Fruit fly (Drosophila melanogaster) whole organism, prepupa: Measurements from ENCODE around the gene CG10232.
A peak's percentile ranks its signal among the peaks of the same experiment; 100 is the strongest.

Experiments
- Blimp-1 ChIP-seq: fragments of 200-800 bp; sonication (Bioruptor generic); optimal IDR thresholded peaks from 3 replicates; lab custom pipeline; 2017; ENCODE audit warnings: missing biosample characterization, missing genetic modification characterization, mild to moderate bottlenecking, moderate library complexity, missing genetic modification reagents
- CG10631 ChIP-seq: fragments of 200-800 bp; sonication (Bioruptor generic); optimal IDR thresholded peaks from 2 replicates; lab custom pipeline; 2016; ENCODE audit warnings: missing biosample characterization, missing genetic modification characterization
- CG10669 ChIP-seq: fragments of 200-800 bp; sonication (Bioruptor generic); optimal IDR thresholded peaks from 3 replicates; lab custom pipeline; 2018; ENCODE audit warnings: missing biosample characterization, mild to moderate bottlenecking, missing genetic modification characterization, moderate library complexity
- CG11294 ChIP-seq: fragments of 200-800 bp; sonication (Bioruptor generic); IDR thresholded peaks from 2 replicates; pipeline ENCODE4 v1.3.6; 2022; ENCODE audit warnings: missing biosample characterization, missing genetic modification characterization
- CG11902 ChIP-seq: fragments of 200-800 bp; sonication (Bioruptor generic); optimal IDR thresholded peaks from 3 replicates; lab custom pipeline; 2016; ENCODE audit warnings: missing biosample characterization, missing genetic modification characterization
- CG15336 ChIP-seq: fragments of 200-800 bp; sonication (Bioruptor generic); IDR thresholded peaks from 2 replicates; pipeline ENCODE4 v1.3.6; 2022; ENCODE audit warnings: missing biosample characterization, missing genetic modification characterization
- CG3032 ChIP-seq: fragments of 200-800 bp; optimal IDR thresholded peaks from 2 replicates; lab custom pipeline; 2019; ENCODE audit warnings: missing biosample characterization, mild to moderate bottlenecking, missing genetic modification characterization, moderate library complexity
- CG31627 ChIP-seq: fragments of 200-800 bp; sonication (Bioruptor generic); optimal IDR thresholded peaks from 3 replicates; lab custom pipeline; 2016; ENCODE audit warnings: missing biosample characterization, missing genetic modification characterization
- CG32006 ChIP-seq: fragments of 200-800 bp; sonication (Bioruptor generic); optimal IDR thresholded peaks from 3 replicates; lab custom pipeline; 2017; ENCODE audit warnings: missing biosample characterization, mild to moderate bottlenecking, missing genetic modification characterization
- CG34406 ChIP-seq: fragments of 200-800 bp; sonication (Bioruptor generic); optimal IDR thresholded peaks from 3 replicates; lab custom pipeline; 2016; ENCODE audit warnings: missing biosample characterization, missing genetic modification characterization
- CG3919 ChIP-seq: fragments of 200-800 bp; sonication (Bioruptor generic); optimal IDR thresholded peaks from 3 replicates; lab custom pipeline; 2016; ENCODE audit warnings: missing biosample characterization, missing genetic modification characterization
- CG4318 ChIP-seq: fragments of 200-800 bp; sonication (Bioruptor generic); optimal IDR thresholded peaks from 3 replicates; lab custom pipeline; 2017; ENCODE audit warnings: missing biosample characterization, mild to moderate bottlenecking, missing genetic modification characterization
- CG6808 ChIP-seq: fragments of 200-800 bp; sonication (Bioruptor generic); optimal IDR thresholded peaks from 3 replicates; lab custom pipeline; 2017; ENCODE audit warnings: missing biosample characterization, missing genetic modification characterization, mild to moderate bottlenecking, moderate library complexity, missing genetic modification reagents
- CG6854 ChIP-seq: fragments of 200-800 bp; sonication (Bioruptor generic); optimal IDR thresholded peaks from 2 replicates; lab custom pipeline; 2017; ENCODE audit warnings: missing biosample characterization, mild to moderate bottlenecking, missing genetic modification characterization
- CG8119 ChIP-seq: fragments of 200-800 bp; sonication (Bioruptor generic); IDR thresholded peaks from 3 replicates; pipeline ENCODE4 v1.3.6; 2022; ENCODE audit warnings: missing biosample characterization, missing genetic modification characterization
- CG8319 ChIP-seq: fragments of 200-800 bp; sonication (Bioruptor generic); optimal IDR thresholded peaks from 3 replicates; lab custom pipeline; 2016; ENCODE audit warnings: missing biosample characterization, missing genetic modification characterization
- Eip75B ChIP-seq: fragments of 200-800 bp; sonication (Bioruptor generic); optimal IDR thresholded peaks from 3 replicates; lab custom pipeline; 2016; ENCODE audit warnings: missing biosample characterization, missing genetic modification characterization
- Eip78C ChIP-seq: fragments of 200-800 bp; sonication (Bioruptor generic); peaks from one replicate; lab custom pipeline; 2016; ENCODE audit warnings: missing biosample characterization, missing genetic modification characterization
- Eip93F ChIP-seq: fragments of 200-800 bp; sonication (Bioruptor generic); optimal IDR thresholded peaks from 2 replicates; lab custom pipeline; 2016; ENCODE audit warnings: missing biosample characterization, mild to moderate bottlenecking, missing genetic modification characterization
- Ets96B ChIP-seq: fragments of 200-800 bp; optimal IDR thresholded peaks from 2 replicates; lab custom pipeline; 2019; ENCODE audit warnings: missing biosample characterization, mild to moderate bottlenecking, missing genetic modification characterization, moderate library complexity
- Gug ChIP-seq: fragments of 200-800 bp; sonication (Bioruptor generic); IDR thresholded peaks from 2 replicates; pipeline ENCODE4 v1.3.6; 2022; ENCODE audit warnings: missing biosample characterization, missing genetic modification characterization
- Hr38 ChIP-seq: sonication (Bioruptor generic); optimal IDR thresholded peaks from 2 replicates; lab custom pipeline; 2016; ENCODE audit warnings: missing biosample characterization, missing genetic modification characterization
- Hr39 ChIP-seq: fragments of 200-800 bp; sonication (Bioruptor generic); optimal IDR thresholded peaks from 2 replicates; lab custom pipeline; 2016; ENCODE audit warnings: missing biosample characterization, missing genetic modification characterization
- Hr4 ChIP-seq: fragments of 200-800 bp; sonication (Bioruptor generic); optimal IDR thresholded peaks from 3 replicates; lab custom pipeline; 2016; ENCODE audit warnings: missing biosample characterization, missing genetic modification characterization
- Met ChIP-seq: fragments of 200-800 bp; sonication (Bioruptor generic); optimal IDR thresholded peaks from 3 replicates; lab custom pipeline; 2016; ENCODE audit warnings: missing biosample characterization, missing genetic modification characterization
- Smox ChIP-seq: fragments of 200-800 bp; sonication (Bioruptor generic); optimal IDR thresholded peaks from 3 replicates; lab custom pipeline; 2016; ENCODE audit warnings: missing biosample characterization, missing genetic modification characterization
- Sox14 ChIP-seq: fragments of 200-800 bp; sonication (Bioruptor generic); optimal IDR thresholded peaks from 3 replicates; lab custom pipeline; 2016; ENCODE audit warnings: missing biosample characterization, missing genetic modification characterization
- cyc ChIP-seq: fragments of 200-800 bp; sonication (Bioruptor generic); optimal IDR thresholded peaks from 3 replicates; lab custom pipeline; 2016; ENCODE audit warnings: missing biosample characterization, missing genetic modification characterization
- dac ChIP-seq: fragments of 200-800 bp; sonication (Bioruptor generic); optimal IDR thresholded peaks from 2 replicates; lab custom pipeline; 2017; ENCODE audit warnings: missing biosample characterization, mild to moderate bottlenecking, missing genetic modification characterization
- eg ChIP-seq: fragments of 200-800 bp; sonication (Bioruptor generic); IDR thresholded peaks from 3 replicates; pipeline ENCODE4 v1.3.6; 2022; ENCODE audit warnings: missing biosample characterization, missing genetic modification characterization
- fd59A ChIP-seq: fragments of 200-800 bp; sonication (Bioruptor generic); optimal IDR thresholded peaks from 2 replicates; lab custom pipeline; 2017; ENCODE audit warnings: missing biosample characterization, mild to moderate bottlenecking, missing genetic modification characterization, missing genetic modification reagents
- fd85E ChIP-seq: fragments of 200-800 bp; sonication (Bioruptor generic); optimal IDR thresholded peaks from 3 replicates; lab custom pipeline; 2016; ENCODE audit warnings: missing biosample characterization, missing genetic modification characterization
- net ChIP-seq: fragments of 200-800 bp; sonication (Bioruptor generic); optimal IDR thresholded peaks from 3 replicates; lab custom pipeline; 2016; ENCODE audit warnings: missing biosample characterization, missing genetic modification characterization
- pdm3 ChIP-seq: fragments of 200-800 bp; sonication (Bioruptor generic); optimal IDR thresholded peaks from 3 replicates; lab custom pipeline; 2016; ENCODE audit warnings: missing biosample characterization, missing genetic modification characterization
- salr ChIP-seq, 2 experiments: fragments of 200-800 bp; sonication (Bioruptor generic); optimal IDR thresholded peaks; 3 replicates each; lab custom pipeline; 2016 to 2018; ENCODE audit warnings: missing biosample characterization in 2 of 2, missing genetic modification characterization in 2 of 2, mild to moderate bottlenecking in 1 of 2
- spab ChIP-seq: fragments of 200-800 bp; sonication (Bioruptor generic); optimal IDR thresholded peaks from 2 replicates; lab custom pipeline; 2017; ENCODE audit warnings: missing biosample characterization, mild to moderate bottlenecking, missing genetic modification characterization, missing genetic modification reagents
- svp ChIP-seq: fragments of 200-800 bp; sonication (Bioruptor generic); peaks from one replicate; lab custom pipeline; 2016; ENCODE audit warnings: missing biosample characterization, missing genetic modification characterization
- topi ChIP-seq: fragments of 200-800 bp; sonication (Bioruptor generic); optimal IDR thresholded peaks from 3 replicates; lab custom pipeline; 2016; ENCODE audit warnings: missing biosample characterization, missing genetic modification characterization
- vri ChIP-seq: fragments of 200-800 bp; sonication (Bioruptor generic); optimal IDR thresholded peaks from 3 replicates; lab custom pipeline; 2016; ENCODE audit warnings: missing biosample characterization, mild to moderate bottlenecking, missing genetic modification characterization

Gene CG10232

dm6 chr3R:23700304-23700767 is 21.1 kb downstream of the CG10232 start, which contains the start of the genes CG31468 and Gba1a:
CG31468 (minus strand) TSS chr3R:23700354.
Gba1a (plus strand) TSS chr3R:23700621.
- TF ChIP-seq pdm3 (GFP tag; lab: Kevin White, UChicago) (no peak), net (GFP tag; lab: Kevin White, UChicago) (no peak), CG8119 (GFP tag; lab: Robert Waterston, UW) (no peak), CG6808 (GFP tag; lab: Kevin White, UChicago) (no peak), vri (GFP tag; lab: Kevin White, UChicago) (peak; percentile 82), spab (GFP tag; lab: Kevin White, UChicago) (no peak), CG8319 (GFP tag; lab: Kevin White, UChicago) (no peak)

- TF ChIP-seq dac (GFP tag; lab: Kevin White, UChicago) (no peak), fd59A (GFP tag; lab: Kevin White, UChicago) (no peak), Hr39 (GFP tag; lab: Kevin White, UChicago) (no peak), CG3032 (tag; lab: Kevin White, UChicago) (no peak), net (GFP tag; lab: Kevin White, UChicago) (no peak), topi (GFP tag; lab: Kevin White, UChicago) (no peak), Met (GFP tag; lab: Kevin White, UChicago) (no peak), Ets96B (tag; lab: Kevin White, UChicago) (no peak), vri (GFP tag; lab: Kevin White, UChicago) (no peak), CG11902 (GFP tag; lab: Kevin White, UChicago) (no peak), Hr38 (GFP tag; lab: Kevin White, UChicago) (no peak), CG10669 (GFP tag; lab: Kevin White, UChicago) (no peak), CG15336 (GFP tag; lab: Robert Waterston, UW) (no peak), CG6854 (GFP tag; lab: Kevin White, UChicago) (no peak), CG32006 (GFP tag; lab: Kevin White, UChicago) (no peak)
Observed at dm6 chr3R:23698835-23699234, 22.6 kb downstream of the CG10232 start, which contains the start of gene prt. prt (minus strand) TSS chr3R:23699027.

- TF ChIP-seq CG10631 (GFP tag; lab: Kevin White, UChicago), result no peak
- no peak for TF ChIP-seq CG3919 (GFP tag; lab: Kevin White, UChicago)
- TF ChIP-seq vri (GFP tag; lab: Kevin White, UChicago), result no peak
- TF ChIP-seq Smox (GFP tag; lab: Kevin White, UChicago), result no peak
- no peak for TF ChIP-seq Eip75B (GFP tag; lab: Kevin White, UChicago)
- no peak for TF ChIP-seq Eip78C
- no peak for TF ChIP-seq CG34406
- TF ChIP-seq Eip93F (GFP tag; lab: Kevin White, UChicago), result no peak
- TF ChIP-seq cyc (GFP tag; lab: Kevin White, UChicago), result no peak
- no peak for TF ChIP-seq CG11294 (GFP tag; lab: Robert Waterston, UW)
- no peak for TF ChIP-seq Blimp-1 (GFP tag; lab: Kevin White, UChicago)
- no peak for TF ChIP-seq CG31627
- TF ChIP-seq Gug (GFP tag; lab: Robert Waterston, UW), result no peak
Observed at dm6 chr3R:23696145-23696544, 25.3 kb downstream of the CG10232 start, which contains the start of gene CG10252. CG10252 (minus strand) TSS chr3R:23696245.

dm6 chr3R:23694579-23695033 is 26.8 kb downstream of the CG10232 start, which contains the start of gene CG10254:
CG10254 (minus strand) TSS chr3R:23694983.
- TF ChIP-seq CG4318 (GFP tag; lab: Kevin White, UChicago), result no peak
- no peak for TF ChIP-seq CG34406
- no peak for TF ChIP-seq cyc (GFP tag; lab: Kevin White, UChicago)
- TF ChIP-seq net (GFP tag; lab: Kevin White, UChicago), result no peak
- no peak for TF ChIP-seq CG31627
- TF ChIP-seq CG3919 (GFP tag; lab: Kevin White, UChicago), result no peak
- no peak for TF ChIP-seq Hr4 (GFP tag; lab: Kevin White, UChicago)
- no peak for TF ChIP-seq salr (GFP tag; optimal IDR thresholded peaks at IDR 0.05; lab: Kevin White, UChicago)
- TF ChIP-seq topi (GFP tag; lab: Kevin White, UChicago), result no peak
- no peak for TF ChIP-seq CG10669 (GFP tag; lab: Kevin White, UChicago)
- TF ChIP-seq eg (GFP tag; lab: Robert Waterston, UW), result no peak
- TF ChIP-seq CG15336 (GFP tag; lab: Robert Waterston, UW), result no peak
- TF ChIP-seq Gug (GFP tag; lab: Robert Waterston, UW), result no peak
- TF ChIP-seq CG8319 (GFP tag; lab: Kevin White, UChicago), result no peak
- no peak for TF ChIP-seq fd85E
- TF ChIP-seq svp (GFP tag; lab: Kevin White, UChicago), result no peak
- no peak for TF ChIP-seq vri (GFP tag; lab: Kevin White, UChicago)
- no peak for TF ChIP-seq Sox14
